Fruit fly (Drosophila melanogaster) whole organism, larva: ENCODE results near the gene CG13725.

Experiments
- noc ChIP-seq: fragments of 200-800 bp; sonication (Bioruptor generic); optimal IDR thresholded peaks from 3 replicates; lab custom pipeline; 2019; ENCODE audit warnings: missing biosample characterization, mild to moderate bottlenecking, missing genetic modification characterization, moderate library complexity

CG13725 gene

DNA sequence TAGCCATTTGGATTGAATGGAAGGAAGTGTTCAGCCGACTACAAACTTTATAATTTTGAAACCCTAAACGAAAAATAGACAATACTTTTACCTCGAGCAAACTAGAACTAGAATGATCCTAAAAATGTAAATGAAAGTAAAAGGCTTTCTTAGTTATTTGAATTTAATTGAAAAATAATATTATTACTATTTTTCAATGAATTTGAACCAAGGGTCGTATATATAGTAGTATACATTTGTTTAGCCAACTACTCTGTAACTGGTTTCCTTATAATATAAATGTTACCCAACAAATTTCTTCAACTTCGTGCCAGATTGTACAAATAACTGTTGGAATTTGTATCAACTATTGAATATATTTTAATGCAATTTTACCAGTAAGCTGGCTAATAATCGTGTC lies at the start of gene CG13725:
Gene CG13725 (minus strand): TSS at position 101 of the 400 bp plus-strand sequence.
- TF ChIP-seq noc = no peak

dm6 chr3L:17366936-17367335 lies 41.6 kb upstream of the CG13725 start:
- no peak for TF ChIP-seq noc

DNA sequence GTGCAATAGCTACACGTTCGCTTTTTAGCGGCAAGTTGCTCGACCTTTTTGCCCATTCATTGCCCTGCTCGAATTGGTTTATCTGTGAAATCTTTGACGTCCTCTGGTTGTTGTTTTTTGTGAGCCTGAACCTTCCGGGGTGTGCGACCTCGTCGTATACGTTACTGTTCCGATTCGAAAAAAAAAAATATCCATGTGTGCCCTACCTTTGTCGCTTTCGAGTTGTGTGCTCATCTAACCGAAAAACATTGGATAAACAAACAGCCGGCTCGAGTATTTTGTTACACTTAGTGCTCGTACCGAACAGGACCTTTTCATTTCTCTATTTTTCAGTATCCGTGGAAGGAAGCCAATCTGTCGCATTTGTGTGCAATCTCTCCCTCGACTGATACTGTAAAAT lies 38.7 kb upstream of the CG13725 start:
- no peak for TF ChIP-seq noc

DNA sequence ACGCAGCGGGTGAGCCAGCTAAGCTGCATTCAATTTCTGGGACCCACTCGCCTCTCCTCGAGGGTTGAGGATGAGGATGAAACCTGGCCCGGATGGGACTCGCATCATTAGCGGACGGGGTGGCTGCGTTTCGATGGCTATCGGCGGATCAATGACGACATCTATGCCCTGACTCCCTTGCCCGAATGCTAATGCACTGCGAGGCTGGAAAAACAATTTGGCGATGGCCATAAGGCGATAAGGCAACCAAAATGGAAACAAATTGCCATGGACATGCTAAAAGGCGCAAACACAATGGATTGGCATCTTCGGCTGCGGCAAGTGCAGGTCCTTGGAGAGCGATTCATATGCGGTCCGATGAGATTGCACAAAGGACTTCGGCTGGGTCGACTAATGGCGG lies 37.6 kb upstream of the CG13725 start:
- TF ChIP-seq noc = no peak

- no peak for TF ChIP-seq noc
These were observed 36.6 kb upstream of the CG13725 start for dm6 chr3L:17361925-17362324.

dm6 chr3L:17359225-17359773 lies 34.0 kb upstream of the CG13725 start, which contains the start of gene tap:
tap (plus strand) TSS chr3L:17359682.
- TF ChIP-seq noc = no peak

dm6 chr3L:17358490-17358889 lies 33.2 kb upstream of the CG13725 start:
- no peak for TF ChIP-seq noc

dm6 chr3L:17357431-17357830 lies 32.1 kb upstream of the CG13725 start:
- no peak for TF ChIP-seq noc

DNA sequence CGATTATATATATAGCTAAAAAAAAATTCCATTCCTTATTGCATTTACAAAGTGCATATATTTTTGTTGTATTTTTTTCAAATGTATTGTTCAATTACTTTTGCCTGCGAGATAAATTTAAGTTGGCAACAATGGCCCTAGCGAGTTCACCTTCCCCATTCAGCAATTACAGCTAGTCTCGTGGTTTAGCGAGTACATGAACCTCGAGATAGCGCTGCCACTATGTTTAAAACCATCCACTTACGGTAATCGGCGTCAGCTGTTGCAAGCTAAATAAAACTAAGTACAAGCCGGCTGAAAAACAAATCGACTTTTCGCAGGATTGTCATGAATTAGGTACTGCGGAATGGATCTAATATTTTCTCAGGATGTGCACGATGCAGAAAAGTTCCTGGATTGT lies 27.5 kb upstream of the CG13725 start:
- no peak for TF ChIP-seq noc

dm6 chr3L:17351522-17351921 lies 26.2 kb upstream of the CG13725 start, which contains the start of gene CG7692:
CG7692 (plus strand) TSS chr3L:17351822.
- TF ChIP-seq noc = no peak

DNA sequence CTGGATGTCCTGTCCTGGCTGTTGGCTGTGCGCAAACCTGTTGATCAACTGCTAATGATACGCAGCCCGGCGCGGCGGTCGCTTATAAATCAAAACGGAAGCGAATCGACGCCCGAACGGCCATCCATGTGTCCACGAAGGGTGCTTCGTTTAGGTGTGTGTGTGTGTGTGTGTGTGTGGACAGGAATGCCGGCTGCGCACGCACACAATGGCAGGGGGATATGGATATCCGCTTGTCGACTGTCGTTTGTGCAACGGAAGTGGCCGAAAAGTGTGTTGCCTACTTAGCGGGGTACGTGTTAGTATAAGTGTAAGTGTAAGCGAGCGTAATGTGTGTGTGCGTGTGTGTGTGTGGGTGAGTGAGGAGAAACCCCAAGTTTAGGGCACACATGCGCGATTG lies 24.3 kb upstream of the CG13725 start, which contains the start of gene Mip:
Gene Mip (minus strand): TSS at position 63 of the 400 bp plus-strand sequence.
- no peak for TF ChIP-seq noc

dm6 chr3L:17346393-17346792 lies 21.1 kb upstream of the CG13725 start:
- TF ChIP-seq noc = no peak

- no peak for TF ChIP-seq noc
These were observed 19.3 kb upstream of the CG13725 start, which contains the start of gene brv2 for dm6 chr3L:17344596-17344995. brv2 (minus strand) TSS chr3L:17344696.

- no peak for TF ChIP-seq noc
These were observed 15.9 kb upstream of the CG13725 start, which contains the start of gene CG13727 for dm6 chr3L:17341216-17341615. CG13727 (minus strand) TSS chr3L:17341316.

DNA sequence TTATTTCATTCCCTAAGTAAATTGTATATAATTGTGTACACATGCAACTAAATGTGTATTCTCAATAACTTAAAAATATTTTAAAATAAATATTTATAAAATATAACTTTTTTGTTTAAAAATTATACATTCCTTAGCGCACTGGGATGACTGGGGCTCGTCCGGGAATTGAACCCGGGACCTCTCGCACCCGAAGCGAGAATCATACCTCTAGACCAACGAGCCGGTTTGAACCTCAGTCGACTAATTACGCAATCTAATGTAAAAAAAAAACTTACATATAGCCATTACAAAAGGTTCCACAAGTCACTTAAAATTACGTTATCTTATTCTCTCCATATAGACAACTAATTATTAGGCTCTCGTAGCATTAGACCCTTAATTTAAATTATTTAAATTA lies 14.4 kb upstream of the CG13725 start:
- TF ChIP-seq noc = no peak

DNA sequence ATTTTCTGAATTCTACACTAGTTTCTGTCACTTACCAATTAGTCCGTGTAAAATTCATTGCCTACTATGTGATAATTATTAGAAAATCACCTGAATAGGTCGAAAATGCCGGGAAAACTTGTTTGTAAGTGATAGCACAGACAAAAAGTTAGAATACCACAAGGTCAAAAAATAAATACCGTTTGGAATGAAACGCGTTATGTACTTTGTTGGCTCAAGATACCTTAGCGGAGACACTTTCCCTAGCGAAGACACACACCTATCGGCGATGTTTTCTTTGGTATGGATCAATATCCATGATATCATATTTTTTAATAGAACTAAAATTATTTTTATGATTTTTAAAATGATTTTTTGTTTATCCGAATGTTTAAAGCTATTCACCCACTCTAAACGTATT lies 13.8 kb upstream of the CG13725 start, which contains the start of gene CG6479:
Gene CG6479 (minus strand): TSS at position 141 of the 400 bp plus-strand sequence.
- TF ChIP-seq noc = no peak

dm6 chr3L:17329069-17329468 lies 3.8 kb upstream of the CG13725 start, which contains the start of gene Or74a:
Or74a (minus strand) TSS chr3L:17329169.
- no peak for TF ChIP-seq noc

- no peak for TF ChIP-seq noc
These were observed 2.8 kb downstream of the CG13725 start, which contains the start of gene CG13724 for dm6 chr3L:17322541-17322940. CG13724 (plus strand) TSS chr3L:17322841.

DNA sequence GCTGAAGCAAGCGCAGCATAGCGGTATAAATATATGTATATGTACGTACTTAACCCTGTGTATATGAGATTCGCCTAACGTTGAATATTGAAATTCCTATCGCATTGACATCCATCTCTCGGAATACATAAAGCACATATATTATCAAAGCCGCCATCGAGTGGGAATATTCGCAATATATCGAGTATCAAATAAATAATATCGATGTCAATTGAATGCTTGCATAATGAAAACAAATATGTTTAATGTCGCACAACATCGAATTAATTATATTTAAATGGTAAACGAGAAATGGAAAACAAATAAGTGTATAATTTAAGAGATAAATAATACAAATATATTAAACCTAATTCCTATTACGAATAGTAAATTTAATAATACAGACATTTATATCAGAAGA lies 4.6 kb downstream of the CG13725 start, which contains the start of gene ND-24L:
Gene ND-24L (minus strand): TSS at position 101 of the 400 bp plus-strand sequence.
- TF ChIP-seq noc = no peak
